Worm (Caenorhabditis elegans) whole organism, L2 larva: Measurements from ENCODE around the gene AH10.4.

Source experiments
- C34F6.9 ChIP-seq: fragments of 150-350 bp; optimal IDR thresholded peaks from 2 replicates; lab custom pipeline; 2014; ENCODE audit warnings: missing biosample characterization, missing genetic modification characterization
- F13H6.1 ChIP-seq: sonication (generic microtip); optimal IDR thresholded peaks from 2 replicates; lab custom pipeline; 2016; ENCODE audit warnings: missing genetic modification characterization, missing compliant biosample characterization
- R02D3.7 ChIP-seq: fragments of 150-350 bp; optimal IDR thresholded peaks from 2 replicates; lab custom pipeline; 2014; ENCODE audit warnings: missing biosample characterization, missing genetic modification characterization
- Y55F3AM.14 ChIP-seq: fragments of 200-800 bp; sonication (Bioruptor generic); optimal IDR thresholded peaks from 2 replicates; lab custom pipeline; 2018; ENCODE audit warnings: mild to moderate bottlenecking, missing genetic modification characterization, missing compliant biosample characterization
- ZK546.5 ChIP-seq: sonication (generic microtip); optimal IDR thresholded peaks from 2 replicates; lab custom pipeline; 2017; ENCODE audit warnings: missing biosample characterization, missing genetic modification characterization
- alr-1 ChIP-seq: fragments of 150-350 bp; optimal IDR thresholded peaks from 2 replicates; lab custom pipeline; 2014; ENCODE audit warnings: missing biosample characterization, missing genetic modification characterization
- aly-2 ChIP-seq: fragments of 150-350 bp; optimal IDR thresholded peaks from 2 replicates; lab custom pipeline; 2014; ENCODE audit warnings: missing biosample characterization, missing genetic modification characterization
- ama-1 ChIP-seq: fragments of 150-350 bp; optimal IDR thresholded peaks from 2 replicates; lab custom pipeline; 2018; ENCODE audit warnings: inconsistent platforms
- blmp-1 ChIP-seq: sonication (generic microtip); optimal IDR thresholded peaks from 2 replicates; lab custom pipeline; 2017; ENCODE audit warnings: missing genetic modification characterization, mild to moderate bottlenecking, missing compliant biosample characterization, antibody characterized with exemption, moderate library complexity; ENCODE audit not compliant: insufficient read depth
- ceh-16 ChIP-seq: fragments of 150-350 bp; optimal IDR thresholded peaks from 2 replicates; lab custom pipeline; 2014; ENCODE audit warnings: missing biosample characterization, missing genetic modification characterization
- crh-2 ChIP-seq: sonication (generic microtip); optimal IDR thresholded peaks from 2 replicates; lab custom pipeline; 2017; ENCODE audit warnings: missing biosample characterization, missing genetic modification characterization
- dmd-4 ChIP-seq: sonication (generic microtip); optimal IDR thresholded peaks from 2 replicates; lab custom pipeline; 2017; ENCODE audit warnings: missing biosample characterization, missing genetic modification characterization
- egl-27 ChIP-seq: sonication (generic microtip); optimal IDR thresholded peaks from 3 replicates; lab custom pipeline; 2017; ENCODE audit warnings: missing biosample characterization, missing genetic modification reagents, missing genetic modification characterization
- elt-1 ChIP-seq: fragments of 150-350 bp; optimal IDR thresholded peaks from 2 replicates; lab custom pipeline; 2014; ENCODE audit warnings: missing biosample characterization, missing genetic modification characterization
- fos-1 ChIP-seq: fragments of 150-350 bp; optimal IDR thresholded peaks from 2 replicates; lab custom pipeline; 2014; ENCODE audit warnings: missing biosample characterization, missing genetic modification characterization
- gmeb-1 ChIP-seq: fragments of 150-350 bp; optimal IDR thresholded peaks from 2 replicates; lab custom pipeline; 2014; ENCODE audit warnings: missing biosample characterization, missing genetic modification characterization
- lin-11 ChIP-seq: fragments of 150-350 bp; sonication (generic microtip); optimal IDR thresholded peaks from 2 replicates; lab custom pipeline; 2014; ENCODE audit warnings: missing biosample characterization, missing genetic modification characterization, inconsistent platforms, mixed read lengths
- lin-39 ChIP-seq: fragments of 150-350 bp; optimal IDR thresholded peaks from 2 replicates; lab custom pipeline; 2014; ENCODE audit warnings: missing biosample characterization, missing genetic modification reagents, missing genetic modification characterization
- lsy-2 ChIP-seq, 2 experiments: fragments of 150-350 bp in 1 of 2; sonication (generic microtip) in 1 of 2; optimal IDR thresholded peaks; 2 replicates each; lab custom pipeline; 2014 to 2017; ENCODE audit warnings: missing biosample characterization in 2 of 2, missing genetic modification characterization in 2 of 2
- mab-5 ChIP-seq: fragments of 150-350 bp; optimal IDR thresholded peaks from 2 replicates; lab custom pipeline; 2014; ENCODE audit warnings: missing biosample characterization, missing genetic modification characterization
- mbf-1 ChIP-seq: sonication (generic microtip); optimal IDR thresholded peaks from 2 replicates; lab custom pipeline; 2017; ENCODE audit warnings: missing biosample characterization, missing genetic modification characterization
- nhr-10 ChIP-seq: sonication (generic microtip); optimal IDR thresholded peaks from 2 replicates; lab custom pipeline; 2017; ENCODE audit warnings: missing biosample characterization, missing genetic modification characterization
- nhr-11 ChIP-seq: fragments of 150-350 bp; optimal IDR thresholded peaks from 2 replicates; lab custom pipeline; 2014; ENCODE audit warnings: missing biosample characterization, missing genetic modification characterization
- nhr-12 ChIP-seq: fragments of 150-350 bp; optimal IDR thresholded peaks from 2 replicates; lab custom pipeline; 2014; ENCODE audit warnings: missing biosample characterization, missing genetic modification characterization
- nhr-129 ChIP-seq: fragments of 150-350 bp; optimal IDR thresholded peaks from 2 replicates; lab custom pipeline; 2014; ENCODE audit warnings: missing biosample characterization, missing genetic modification characterization
- nhr-23 ChIP-seq: fragments of 150-350 bp; optimal IDR thresholded peaks from 2 replicates; lab custom pipeline; 2014; ENCODE audit warnings: missing biosample characterization, missing genetic modification reagents, missing genetic modification characterization
- nhr-237 ChIP-seq: fragments of 150-350 bp; optimal IDR thresholded peaks from 2 replicates; lab custom pipeline; 2014; ENCODE audit warnings: missing biosample characterization, missing genetic modification characterization
- nhr-25 ChIP-seq: fragments of 150-350 bp; sonication (generic microtip); optimal IDR thresholded peaks from 3 replicates; lab custom pipeline; 2014; ENCODE audit warnings: missing biosample characterization, missing genetic modification characterization
- nhr-6 ChIP-seq: fragments of 150-350 bp; optimal IDR thresholded peaks from 2 replicates; lab custom pipeline; 2014; ENCODE audit warnings: missing biosample characterization, missing genetic modification characterization
- sem-4 ChIP-seq: fragments of 150-350 bp; optimal IDR thresholded peaks from 2 replicates; lab custom pipeline; 2014; ENCODE audit warnings: missing biosample characterization, missing genetic modification reagents, missing genetic modification characterization
- skn-1 ChIP-seq: sonication (generic microtip); optimal IDR thresholded peaks from 2 replicates; lab custom pipeline; 2017; ENCODE audit warnings: missing biosample characterization, missing genetic modification characterization
- sma-9 ChIP-seq, 2 experiments: fragments of 150-350 bp in 1 of 2; sonication (generic microtip) in 1 of 2; optimal IDR thresholded peaks; 2 replicates each; lab custom pipeline; 2014 to 2016; ENCODE audit warnings: missing genetic modification characterization in 2 of 2, mild to moderate bottlenecking in 1 of 2, missing biosample characterization in 1 of 2, missing compliant biosample characterization in 1 of 2, missing genetic modification reagents in 1 of 2, moderate library complexity in 1 of 2
- snpc-4 ChIP-seq: fragments of 150-350 bp; optimal IDR thresholded peaks from 2 replicates; lab custom pipeline; 2014; ENCODE audit warnings: missing biosample characterization, missing genetic modification characterization
- unc-39 ChIP-seq: fragments of 150-350 bp; optimal IDR thresholded peaks from 2 replicates; lab custom pipeline; 2014; ENCODE audit warnings: missing biosample characterization, missing genetic modification characterization
- unc-55 ChIP-seq: fragments of 150-350 bp; sonication (generic microtip); optimal IDR thresholded peaks from 3 replicates; lab custom pipeline; 2014; ENCODE audit warnings: missing biosample characterization, missing genetic modification reagents, missing genetic modification characterization
- zag-1 ChIP-seq: fragments of 150-350 bp; optimal IDR thresholded peaks from 2 replicates; lab custom pipeline; 2014; ENCODE audit warnings: missing biosample characterization, missing genetic modification characterization
- ztf-1 ChIP-seq: fragments of 200-800 bp; sonication (Bioruptor generic); conservative IDR thresholded peaks from 2 replicates; pipeline ENCODE4 v1.3.6; 2022; ENCODE audit warnings: missing genetic modification characterization, missing compliant biosample characterization
- ztf-11 ChIP-seq: sonication (generic microtip); optimal IDR thresholded peaks from 2 replicates; lab custom pipeline; 2017; ENCODE audit warnings: missing biosample characterization, missing genetic modification characterization

The AH10.4 gene

ce11 chrV:14156468-14156867 is 18.8 kb upstream of the AH10.4 start, which contains the start of gene AH10.2:
AH10.2 (plus strand) TSS chrV:14156768.
- TF ChIP-seq alr-1 (tag; lab: Kevin White, UChicago) = no peak
- no peak for TF ChIP-seq ztf-1 (GFP tag; lab: Robert Waterston, UW)
- no peak for TF ChIP-seq C34F6.9 (tag; lab: Kevin White, UChicago)
- no peak for TF ChIP-seq zag-1 (tag; lab: Kevin White, UChicago)
- TF ChIP-seq mbf-1 (tag; lab: Kevin White, UChicago) = no peak
- no peak for TF ChIP-seq blmp-1 (tag; lab: Kevin White, UChicago)
- TF ChIP-seq ztf-11 (tag; lab: Kevin White, UChicago) = no peak
- no peak for TF ChIP-seq ama-1 (lab: Kevin White, UChicago)
- no peak for TF ChIP-seq nhr-25 (tag; lab: Kevin White, UChicago)
- no peak for TF ChIP-seq nhr-11 (tag; lab: Kevin White, UChicago)
- no peak for TF ChIP-seq elt-1 (tag; lab: Kevin White, UChicago)
- TF ChIP-seq crh-2 (tag; lab: Kevin White, UChicago) = no peak
- no peak for TF ChIP-seq fos-1 (tag; lab: Kevin White, UChicago)
- no peak for TF ChIP-seq F13H6.1 (tag; lab: Kevin White, UChicago)
- no peak for TF ChIP-seq ceh-16 (tag; lab: Kevin White, UChicago)

ce11 chrV:14153615-14154014 is 15.9 kb upstream of the AH10.4 start:
- TF ChIP-seq unc-39 (no peak), nhr-129 (tag; lab: Kevin White, UChicago) (peak; percentile 38), unc-55 (GFP tag; lab: Kevin White, UChicago) (peak; percentile 8), snpc-4 (tag; lab: Kevin White, UChicago) (no peak), sma-9 (GFP tag; optimal IDR thresholded peaks at IDR 0.05; lab: Kevin White, UChicago) (peak; percentile 31), sma-9 (tag; optimal IDR thresholded peaks at IDR 0.05; lab: Kevin White, UChicago) (no peak), F13H6.1 (tag; lab: Kevin White, UChicago) (peak; percentile 70), ZK546.5 (tag; lab: Kevin White, UChicago) (no peak)

- TF ChIP-seq R02D3.7 (no peak), nhr-25 (tag; lab: Kevin White, UChicago) (peak; percentile 55), nhr-23 (tag; lab: Kevin White, UChicago) (no peak), gmeb-1 (tag; lab: Kevin White, UChicago) (no peak), sem-4 (no peak), Y55F3AM.14 (no peak), nhr-12 (tag; lab: Kevin White, UChicago) (no peak), ceh-16 (tag; lab: Kevin White, UChicago) (peak; percentile 82), lin-39 (tag; lab: Kevin White, UChicago) (no peak)
Observed at ce11 chrV:14150966-14151365, 13.3 kb upstream of the AH10.4 start.

ce11 chrV:14149125-14149524 is 11.5 kb upstream of the AH10.4 start:
- TF ChIP-seq R02D3.7 (no peak), skn-1 (tag; lab: Kevin White, UChicago) (no peak), nhr-10 (tag; lab: Kevin White, UChicago) (no peak), C34F6.9 (tag; lab: Kevin White, UChicago) (peak; percentile 18), lin-11 (tag; lab: Kevin White, UChicago) (no peak), nhr-25 (tag; lab: Kevin White, UChicago) (peak; percentile 26), alr-1 (tag; lab: Kevin White, UChicago) (no peak), egl-27 (tag; lab: Kevin White, UChicago) (no peak), nhr-129 (tag; lab: Kevin White, UChicago) (no peak), nhr-6 (no peak), Y55F3AM.14 (no peak)
- TF ChIP-seq, all 48 proteins: peak for 2

ce11 chrV:14147114-14147513 is 9.4 kb upstream of the AH10.4 start:
- TF ChIP-seq dmd-4 = no peak
- TF ChIP-seq sem-4 = no peak
- TF ChIP-seq nhr-23 (tag; lab: Kevin White, UChicago) = no peak
- no peak for TF ChIP-seq ceh-16 (tag; lab: Kevin White, UChicago)
- no peak for TF ChIP-seq lin-39 (tag; lab: Kevin White, UChicago)
- no peak for TF ChIP-seq ztf-11 (tag; lab: Kevin White, UChicago)
- no peak for TF ChIP-seq mab-5
- no peak for TF ChIP-seq lsy-2 (tag; optimal IDR thresholded peaks at IDR 0.05; lab: Kevin White, UChicago)
- TF ChIP-seq ZK546.5 (tag; lab: Kevin White, UChicago) = no peak
- TF ChIP-seq blmp-1 (tag; lab: Kevin White, UChicago) = no peak
- no peak for TF ChIP-seq zag-1 (tag; lab: Kevin White, UChicago)
- no peak for TF ChIP-seq nhr-25 (tag; lab: Kevin White, UChicago)
- no peak for TF ChIP-seq nhr-237
- TF ChIP-seq crh-2 (tag; lab: Kevin White, UChicago) = no peak
- TF ChIP-seq skn-1 (tag; lab: Kevin White, UChicago) = no peak
- no peak for TF ChIP-seq Y55F3AM.14
- no peak for TF ChIP-seq aly-2 (tag; lab: Kevin White, UChicago)
- no peak for TF ChIP-seq unc-55 (GFP tag; lab: Kevin White, UChicago)
- TF ChIP-seq ama-1 (lab: Kevin White, UChicago) = no peak
- TF ChIP-seq F13H6.1 (tag; lab: Kevin White, UChicago) = no peak
